Worm (Caenorhabditis elegans) whole organism, young adult: ENCODE measurements around the gene ref-1.

Experiments
- B0019.2 ChIP-seq: fragments of 200-800 bp; sonication (Bioruptor generic); conservative IDR thresholded peaks from 2 replicates; pipeline ENCODE4 v1.3.6; 2022; ENCODE audit warnings: missing genetic modification reagents, missing genetic modification characterization, missing compliant biosample characterization
- B0261.1 ChIP-seq: sonication (generic microtip); optimal IDR thresholded peaks from 2 replicates; lab custom pipeline; 2016; ENCODE audit warnings: mild to moderate bottlenecking, missing genetic modification characterization, moderate library complexity, missing compliant biosample characterization
- D2030.7 ChIP-seq: fragments of 200-800 bp; sonication (Bioruptor generic); IDR thresholded peaks from 2 replicates; pipeline ENCODE4 v1.3.6; 2022; ENCODE audit warnings: missing genetic modification reagents, missing genetic modification characterization, missing compliant biosample characterization
- F23B12.7 ChIP-seq: sonication (generic microtip); optimal IDR thresholded peaks from 2 replicates; lab custom pipeline; 2017; ENCODE audit warnings: missing genetic modification characterization, mild to moderate bottlenecking, missing compliant biosample characterization, antibody characterized with exemption, moderate library complexity; ENCODE audit not compliant: insufficient read depth
- F33H1.4 ChIP-seq: fragments of 200-800 bp; sonication (Bioruptor generic); IDR thresholded peaks from 2 replicates; pipeline ENCODE4 v1.3.6; 2022; ENCODE audit warnings: missing genetic modification reagents, missing genetic modification characterization, missing compliant biosample characterization
- F57A8.1 ChIP-seq: fragments of 200-800 bp; sonication (Bioruptor generic); optimal IDR thresholded peaks from 2 replicates; lab custom pipeline; 2018; ENCODE audit warnings: mild to moderate bottlenecking, missing genetic modification characterization, moderate library complexity, missing compliant biosample characterization
- K11D2.4 ChIP-seq: fragments of 200-800 bp; sonication (Bioruptor generic); IDR thresholded peaks from 2 replicates; pipeline ENCODE4 v1.3.6; 2022; ENCODE audit warnings: missing genetic modification reagents, missing genetic modification characterization, missing compliant biosample characterization
- T26A5.8 ChIP-seq: sonication (generic microtip); optimal IDR thresholded peaks from 2 replicates; lab custom pipeline; 2016; ENCODE audit warnings: missing genetic modification characterization, missing compliant biosample characterization
- Y56A3A.18 ChIP-seq: fragments of 200-800 bp; sonication (Bioruptor generic); IDR thresholded peaks from 2 replicates; pipeline ENCODE4 v1.3.6; 2022; ENCODE audit warnings: missing genetic modification reagents, missing genetic modification characterization, missing compliant biosample characterization
- Y67H2A.10 ChIP-seq: fragments of 200-800 bp; sonication (Bioruptor generic); conservative IDR thresholded peaks from 2 replicates; pipeline ENCODE4 v1.3.6; 2022; ENCODE audit warnings: missing genetic modification reagents, missing genetic modification characterization, missing compliant biosample characterization
- Y95B8A.8 ChIP-seq: fragments of 200-800 bp; sonication (Bioruptor generic); IDR thresholded peaks from 2 replicates; pipeline ENCODE4 v1.3.6; 2022; ENCODE audit warnings: missing genetic modification reagents, missing genetic modification characterization, missing compliant biosample characterization
- attf-5 ChIP-seq: fragments of 200-800 bp; sonication (Bioruptor generic); optimal IDR thresholded peaks from 2 replicates; lab custom pipeline; 2018; ENCODE audit warnings: mild to moderate bottlenecking, missing genetic modification characterization, missing compliant biosample characterization
- cebp-1 ChIP-seq, 2 experiments: fragments of 200-800 bp in 1 of 2; sonication (Bioruptor generic) in 1 of 2; sonication (generic microtip) in 1 of 2; IDR thresholded peaks in 1 of 2; optimal IDR thresholded peaks in 1 of 2; 2 replicates each; pipeline versions ENCODE4 v1.3.6 to Lab custom; 2017 to 2022; ENCODE audit warnings: missing compliant biosample characterization in 2 of 2, missing genetic modification characterization in 2 of 2, mild to moderate bottlenecking in 1 of 2, missing genetic modification reagents in 1 of 2, moderate library complexity in 1 of 2
- ceh-100 ChIP-seq: fragments of 200-800 bp; sonication (Bioruptor generic); IDR thresholded peaks from 2 replicates; pipeline ENCODE4 v1.3.6; 2022; ENCODE audit warnings: missing genetic modification reagents, missing genetic modification characterization, missing compliant biosample characterization
- ceh-27 ChIP-seq: fragments of 200-800 bp; sonication (Bioruptor generic); optimal IDR thresholded peaks from 2 replicates; lab custom pipeline; 2018; ENCODE audit warnings: mild to moderate bottlenecking, missing genetic modification characterization, moderate library complexity, missing compliant biosample characterization
- chd-7 ChIP-seq: sonication (generic microtip); optimal IDR thresholded peaks from 2 replicates; lab custom pipeline; 2016; ENCODE audit warnings: mild to moderate bottlenecking, missing genetic modification characterization, moderate library complexity, missing compliant biosample characterization
- die-1 ChIP-seq: sonication (generic microtip); optimal IDR thresholded peaks from 2 replicates; lab custom pipeline; 2016; ENCODE audit warnings: missing genotype, mild to moderate bottlenecking, missing genetic modification characterization, missing compliant biosample characterization
- efl-1 ChIP-seq: fragments of 150-350 bp; optimal IDR thresholded peaks from 2 replicates; lab custom pipeline; 2014; ENCODE audit warnings: missing biosample characterization, missing genetic modification reagents, missing genetic modification characterization
- egl-18 ChIP-seq: fragments of 200-800 bp; sonication (Bioruptor generic); IDR thresholded peaks from 2 replicates; pipeline ENCODE4 v1.3.6; 2022; ENCODE audit warnings: missing genetic modification reagents, missing genetic modification characterization, missing compliant biosample characterization
- ekl-4 ChIP-seq: fragments of 200-800 bp; sonication (Bioruptor generic); IDR thresholded peaks from 2 replicates; pipeline ENCODE4 v1.3.6; 2022; ENCODE audit warnings: missing genetic modification reagents, missing genetic modification characterization, missing compliant biosample characterization
- fkh-3 ChIP-seq: sonication (generic microtip); optimal IDR thresholded peaks from 2 replicates; lab custom pipeline; 2016; ENCODE audit warnings: mild to moderate bottlenecking, missing genetic modification characterization, missing compliant biosample characterization
- hlh-12 ChIP-seq: sonication (generic microtip); optimal IDR thresholded peaks from 2 replicates; lab custom pipeline; 2016; ENCODE audit warnings: missing genetic modification characterization, missing compliant biosample characterization
- hmg-1.2 ChIP-seq: fragments of 200-800 bp; sonication (Bioruptor generic); IDR thresholded peaks from 2 replicates; pipeline ENCODE4 v1.3.6; 2022; ENCODE audit warnings: missing genetic modification reagents, missing genetic modification characterization, missing compliant biosample characterization
- lin-26 ChIP-seq: fragments of 200-800 bp; sonication (Bioruptor generic); IDR thresholded peaks from 2 replicates; pipeline ENCODE4 v1.3.6; 2022; ENCODE audit warnings: missing genetic modification reagents, missing genetic modification characterization, missing compliant biosample characterization
- lir-1 ChIP-seq: fragments of 200-800 bp; sonication (Bioruptor generic); conservative IDR thresholded peaks from 2 replicates; pipeline ENCODE4 v1.3.6; 2022; ENCODE audit warnings: missing genetic modification reagents, missing genetic modification characterization, missing compliant biosample characterization
- lsl-1 ChIP-seq: fragments of 200-800 bp; sonication (Bioruptor generic); optimal IDR thresholded peaks from 2 replicates; lab custom pipeline; 2018; ENCODE audit warnings: mild to moderate bottlenecking, missing genetic modification characterization, moderate library complexity, missing compliant biosample characterization
- madf-10 ChIP-seq: sonication (generic microtip); optimal IDR thresholded peaks from 2 replicates; lab custom pipeline; 2016; ENCODE audit warnings: mild to moderate bottlenecking, missing genetic modification characterization, missing compliant biosample characterization
- madf-3 ChIP-seq: fragments of 200-800 bp; sonication (Bioruptor generic); IDR thresholded peaks from 2 replicates; pipeline ENCODE4 v1.3.6; 2022; ENCODE audit warnings: missing genetic modification reagents, missing genetic modification characterization, missing compliant biosample characterization
- madf-6 ChIP-seq: fragments of 200-800 bp; sonication (Bioruptor generic); IDR thresholded peaks from 2 replicates; pipeline ENCODE4 v1.3.6; 2022; ENCODE audit warnings: missing genetic modification reagents, missing genetic modification characterization, missing compliant biosample characterization
- mes-4 ChIP-seq: sonication (generic microtip); optimal IDR thresholded peaks from 2 replicates; lab custom pipeline; 2016; ENCODE audit warnings: missing genotype, missing genetic modification characterization, missing compliant biosample characterization
- nfya-1 ChIP-seq: sonication (generic microtip); optimal IDR thresholded peaks from 2 replicates; lab custom pipeline; 2017; ENCODE audit warnings: antibody characterized with exemption, missing compliant biosample characterization, missing genetic modification characterization, borderline replicate concordance; ENCODE audit not compliant: insufficient read depth
- nfya-2 ChIP-seq: fragments of 200-800 bp; sonication (Bioruptor generic); IDR thresholded peaks from 2 replicates; pipeline ENCODE4 v1.3.6; 2022; ENCODE audit warnings: missing genetic modification reagents, missing genetic modification characterization, missing compliant biosample characterization
- nhr-80 ChIP-seq: sonication (generic microtip); optimal IDR thresholded peaks from 2 replicates; lab custom pipeline; 2016; ENCODE audit warnings: missing genetic modification characterization, missing compliant biosample characterization
- snpc-1.1 ChIP-seq: sonication (generic microtip); optimal IDR thresholded peaks from 2 replicates; lab custom pipeline; 2017; ENCODE audit warnings: missing genetic modification characterization, mild to moderate bottlenecking, missing compliant biosample characterization, antibody characterized with exemption, moderate library complexity, missing genotype, missing genetic modification reagents; ENCODE audit not compliant: insufficient read depth
- snpc-1.3 ChIP-seq: sonication (generic microtip); optimal IDR thresholded peaks from 2 replicates; lab custom pipeline; 2017; ENCODE audit warnings: missing genetic modification characterization, mild to moderate bottlenecking, missing compliant biosample characterization, antibody characterized with exemption, moderate library complexity, missing genotype, missing genetic modification reagents; ENCODE audit not compliant: insufficient read depth
- snpc-4 ChIP-seq, 5 experiments: fragments of 150-350 bp in 1 of 5; sonication (generic microtip) in 4 of 5; optimal IDR thresholded peaks; 2 replicates each; lab custom pipeline; 2014 to 2018; ENCODE audit warnings: missing genetic modification characterization in 5 of 5, missing biosample characterization in 3 of 5, antibody characterized with exemption in 2 of 5, mild to moderate bottlenecking in 2 of 5, missing compliant biosample characterization in 2 of 5, missing genotype in 2 of 5, moderate library complexity in 2 of 5, missing genetic modification reagents in 1 of 5
- somi-1 ChIP-seq: fragments of 200-800 bp; sonication (Bioruptor generic); optimal IDR thresholded peaks from 2 replicates; lab custom pipeline; 2018; ENCODE audit warnings: mild to moderate bottlenecking, missing genetic modification characterization, missing compliant biosample characterization
- sptf-2 ChIP-seq: fragments of 200-800 bp; sonication (Bioruptor generic); optimal IDR thresholded peaks from 2 replicates; lab custom pipeline; 2018; ENCODE audit warnings: mild to moderate bottlenecking, missing genetic modification characterization, missing compliant biosample characterization
- tbx-9 ChIP-seq: sonication (generic microtip); optimal IDR thresholded peaks from 2 replicates; lab custom pipeline; 2016; ENCODE audit warnings: borderline replicate concordance, missing genetic modification characterization, inconsistent platforms, missing compliant biosample characterization
- xnd-1 ChIP-seq: sonication (generic microtip); optimal IDR thresholded peaks from 2 replicates; lab custom pipeline; 2016; ENCODE audit warnings: missing genotype, missing genetic modification reagents, missing genetic modification characterization, missing compliant biosample characterization
- ztf-26 ChIP-seq: sonication (generic microtip); optimal IDR thresholded peaks from 2 replicates; lab custom pipeline; 2017; ENCODE audit warnings: missing genetic modification characterization, missing compliant biosample characterization
- ztf-28 ChIP-seq: fragments of 200-800 bp; sonication (Bioruptor generic); IDR thresholded peaks from 2 replicates; pipeline ENCODE4 v1.3.6; 2022; ENCODE audit warnings: missing genetic modification reagents, missing genetic modification characterization, missing compliant biosample characterization
- ztf-3 ChIP-seq: fragments of 200-800 bp; sonication (Bioruptor generic); optimal IDR thresholded peaks from 2 replicates; lab custom pipeline; 2018; ENCODE audit warnings: mild to moderate bottlenecking, missing genetic modification characterization, missing compliant biosample characterization
- ztf-6 ChIP-seq: fragments of 200-800 bp; sonication (Bioruptor generic); IDR thresholded peaks from 2 replicates; pipeline ENCODE4 v1.3.6; 2022; ENCODE audit warnings: missing genetic modification reagents, missing genetic modification characterization, missing compliant biosample characterization

Gene ref-1

DNA sequence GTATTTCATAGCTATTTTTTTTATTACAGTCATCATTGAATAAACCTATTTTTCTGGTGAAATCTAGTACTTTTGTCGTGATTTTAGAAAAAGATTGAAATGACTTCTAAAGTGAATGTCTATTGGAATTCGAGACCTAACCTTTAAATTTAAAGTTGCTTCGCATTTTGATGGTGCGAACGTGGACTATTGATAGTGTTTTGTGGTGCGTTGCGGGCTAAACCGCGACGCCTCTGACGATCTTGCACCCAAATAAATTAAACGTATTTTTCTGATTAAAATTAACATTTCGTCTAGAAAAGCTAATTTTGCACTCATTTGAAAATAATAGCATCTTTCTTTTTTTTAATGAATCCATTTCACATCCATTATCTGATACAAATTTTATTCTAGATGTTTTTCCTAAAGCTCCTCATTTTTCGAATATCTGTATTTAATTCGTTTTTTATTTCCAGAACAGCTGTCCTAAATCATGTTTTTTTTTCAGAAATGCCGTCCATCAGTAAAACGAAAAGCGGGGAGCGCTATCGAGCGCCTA is 45.8 kb upstream of the ref-1 start, which contains the start of gene wbp-11 (continued):
- TF ChIP-seq snpc-4 (GFP tag; optimal IDR thresholded peaks at IDR 0.05; lab: Kevin White, UChicago), result no peak
- no peak for TF ChIP-seq snpc-4 (tag; optimal IDR thresholded peaks at IDR 0.05; lab: Kevin White, UChicago)
- TF ChIP-seq D2030.7 (GFP tag; lab: Robert Waterston, UW), result peak; percentile 39; the same call in 1 of the 2 replicates
- TF ChIP-seq Y67H2A.10 (GFP tag; lab: Robert Waterston, UW), result no peak
- 0 out of 2 replicates have a peak, but pooled peaks have one; percentile 22 for TF ChIP-seq F33H1.4 (GFP tag; lab: Robert Waterston, UW)
- no peak for TF ChIP-seq lin-26 (GFP tag; lab: Robert Waterston, UW)
- TF ChIP-seq madf-6 (GFP tag; lab: Robert Waterston, UW), result peak; percentile 52; the same call in 1 of the 2 replicates
- TF ChIP-seq hlh-12, result no peak
- no peak for TF ChIP-seq T26A5.8 (tag; lab: Kevin White, UChicago)

DNA sequence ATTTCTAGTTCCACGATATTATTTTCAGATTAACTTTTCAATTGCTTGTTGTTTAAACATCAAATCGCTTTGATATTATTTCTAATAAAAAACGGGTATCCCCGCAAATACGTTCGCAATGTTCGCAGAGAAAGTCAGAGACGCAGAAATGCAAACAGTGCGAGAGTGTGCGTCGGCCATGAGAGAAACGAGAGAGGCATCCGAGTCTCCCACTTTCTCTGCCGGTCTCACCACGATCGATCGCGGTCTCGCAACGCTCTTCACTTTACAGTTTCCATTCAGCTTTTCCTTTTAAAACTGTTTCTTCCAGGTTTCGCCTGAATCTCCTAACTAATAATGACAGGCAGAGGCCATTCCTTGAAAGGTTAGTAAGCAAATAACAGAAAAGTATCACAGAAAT is 43.9 kb upstream of the ref-1 start, which contains the start of gene F33H1.4:
F33H1.4 (plus strand) TSS at position 311 of the 400 bp plus-strand sequence.
- TF ChIP-seq nfya-1 (tag; lab: Kevin White, UChicago) (no peak), F23B12.7 (tag; lab: Kevin White, UChicago) (no peak), nfya-2 (no peak), lsl-1 (GFP tag; lab: Kevin White, UChicago) (peak; percentile 33), ztf-6 (GFP tag; lab: Robert Waterston, UW) (no peak), K11D2.4 (GFP tag; lab: Robert Waterston, UW) (no peak), madf-3 (peak; percentile 91), lir-1 (GFP tag; lab: Robert Waterston, UW) (no peak), die-1 (tag; lab: Kevin White, UChicago) (no peak), attf-5 (GFP tag; lab: Kevin White, UChicago) (peak; percentile 44), lin-26 (GFP tag; lab: Robert Waterston, UW) (no peak), Y95B8A.8 (GFP tag; lab: Robert Waterston, UW) (0 out of 2 replicates have a peak, but pooled peaks have one; percentile 41), ekl-4 (GFP tag; lab: Robert Waterston, UW) (peak; percentile 62; the same call in 1 of the 2 replicates), sptf-2 (GFP tag; lab: Kevin White, UChicago) (no peak), ztf-26 (tag; lab: Kevin White, UChicago) (no peak), snpc-1.3 (tag; lab: Kevin White, UChicago) (no peak), tbx-9 (tag; lab: Kevin White, UChicago) (no peak), mes-4 (tag; lab: Kevin White, UChicago) (no peak), hlh-12 (no peak), cebp-1 (GFP tag; IDR thresholded peaks at IDR 0.05; lab: Robert Waterston, UW) (no peak), cebp-1 (tag; optimal IDR thresholded peaks at IDR 0.05; lab: Kevin White, UChicago) (peak; percentile 79), chd-7 (tag; lab: Kevin White, UChicago) (no peak), ceh-100 (GFP tag; lab: Robert Waterston, UW) (peak; percentile 12; the same call in 1 of the 2 replicates), F57A8.1 (no peak), B0261.1 (tag; lab: Kevin White, UChicago) (no peak), nhr-80 (tag; lab: Kevin White, UChicago) (no peak), Y56A3A.18 (GFP tag; lab: Robert Waterston, UW) (no peak), ztf-3 (no peak), snpc-1.1 (tag; lab: Kevin White, UChicago) (no peak), somi-1 (GFP tag; lab: Kevin White, UChicago) (no peak), B0019.2 (GFP tag; lab: Robert Waterston, UW) (no peak), ztf-28 (GFP tag; lab: Robert Waterston, UW) (no peak), ceh-27 (GFP tag; lab: Kevin White, UChicago) (peak; percentile 63), F33H1.4 (GFP tag; lab: Robert Waterston, UW) (peak; percentile 80), hmg-1.2 (peak; percentile 97), efl-1 (GFP tag; lab: Kevin White, UChicago) (no peak), egl-18 (GFP tag; lab: Robert Waterston, UW) (no peak), xnd-1 (tag; lab: Kevin White, UChicago) (no peak), madf-10 (tag; lab: Kevin White, UChicago) (peak; percentile 6), fkh-3 (tag; lab: Kevin White, UChicago) (no peak)
